Worm (Caenorhabditis elegans): ENCODE measurements around the gene Y38E10A.33.

The Y38E10A.33 gene

DNA sequence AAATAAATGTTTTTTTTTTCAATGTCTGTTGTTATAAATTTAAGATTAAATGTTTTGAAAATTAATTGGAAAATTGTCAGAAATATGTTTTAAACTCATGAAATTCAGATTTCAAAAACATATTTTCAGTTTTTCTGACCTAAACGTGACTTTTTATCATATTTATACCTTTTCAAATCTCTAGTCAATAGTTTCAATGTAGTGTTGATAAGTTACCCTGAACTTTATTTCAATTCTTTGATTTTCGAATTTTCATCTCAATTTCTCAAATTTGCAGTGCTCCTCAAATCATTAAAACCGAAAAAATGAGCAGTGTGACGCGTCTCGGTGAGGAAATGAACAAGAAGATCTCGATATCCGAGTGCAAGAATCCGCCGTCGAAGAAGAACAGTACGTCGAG lies 25.0 kb downstream of the Y38E10A.33 start, which contains the start of gene rgs-4:
TSS of gene rgs-4 (plus strand) at position 301 of the 400 bp plus-strand sequence.
- no peak for TF ChIP-seq B0310.2 (tag; optimal IDR thresholded peaks at IDR 0.05)
- no peak for TF ChIP-seq ama-1 (optimal IDR thresholded peaks at IDR 0.05)
- no peak for TF ChIP-seq hmbx-1 (tag; optimal IDR thresholded peaks at IDR 0.05)
- TF ChIP-seq tbx-37 (GFP tag; conservative IDR thresholded peaks at IDR 0.05) = no peak
- no peak for TF ChIP-seq pes-1 (GFP tag; IDR thresholded peaks at IDR 0.05)
- no peak for TF ChIP-seq ceh-36 (tag; optimal IDR thresholded peaks at IDR 0.05)

DNA sequence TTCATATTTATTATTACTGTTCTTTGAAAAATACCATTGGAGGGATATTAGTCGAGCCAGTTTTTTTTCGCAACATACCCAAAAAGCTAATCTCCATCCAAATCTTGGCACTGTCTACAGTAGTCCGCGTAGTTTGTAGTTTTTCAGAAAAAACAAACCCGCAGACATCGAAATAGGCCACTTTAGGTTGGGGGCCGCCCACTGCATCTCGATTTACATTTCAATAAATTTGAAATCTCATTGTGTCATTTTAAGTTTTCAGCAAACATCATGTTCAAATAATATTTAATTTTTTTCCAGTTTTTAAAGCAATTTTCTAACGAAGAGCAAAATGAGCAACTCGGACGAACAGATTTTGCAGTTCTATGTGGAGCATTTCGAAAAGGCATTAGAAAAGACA lies 39.1 kb downstream of the Y38E10A.33 start, which contains the start of gene nhr-235:
TSS of gene nhr-235 (plus strand) at position 301 of the 400 bp plus-strand sequence.
- TF ChIP-seq hmbx-1 (tag; optimal IDR thresholded peaks at IDR 0.05) = no peak
- no peak for TF ChIP-seq ets-7 (tag; optimal IDR thresholded peaks at IDR 0.05)
- TF ChIP-seq hmg-4 (GFP tag; optimal IDR thresholded peaks at IDR 0.05) = no peak
- no peak for TF ChIP-seq ama-1 (optimal IDR thresholded peaks at IDR 0.05)
- no peak for TF ChIP-seq tra-4 (tag; optimal IDR thresholded peaks at IDR 0.05)
- no peak for TF ChIP-seq B0310.2 (tag; optimal IDR thresholded peaks at IDR 0.05)
- no peak for TF ChIP-seq F13C5.2 (tag; optimal IDR thresholded peaks at IDR 0.05)
- no peak for TF ChIP-seq scrt-1 (GFP tag; IDR thresholded peaks at IDR 0.05)
- TF ChIP-seq sea-1 (GFP tag; conservative IDR thresholded peaks at IDR 0.05) = no peak
- no peak for TF ChIP-seq aly-1 (tag; optimal IDR thresholded peaks at IDR 0.05)
- no peak for TF ChIP-seq ceh-36 (tag; optimal IDR thresholded peaks at IDR 0.05)
- TF ChIP-seq hnd-1 (tag; optimal IDR thresholded peaks at IDR 0.05) = no peak
- TF ChIP-seq tbx-37 (GFP tag; conservative IDR thresholded peaks at IDR 0.05) = no peak
- no peak for TF ChIP-seq tbx-11 (GFP tag; IDR thresholded peaks at IDR 0.05)
- no peak for TF ChIP-seq ceh-13 (GFP tag; optimal IDR thresholded peaks at IDR 0.05)
- no peak for TF ChIP-seq flt-1 (GFP tag; IDR thresholded peaks at IDR 0.05)

DNA sequence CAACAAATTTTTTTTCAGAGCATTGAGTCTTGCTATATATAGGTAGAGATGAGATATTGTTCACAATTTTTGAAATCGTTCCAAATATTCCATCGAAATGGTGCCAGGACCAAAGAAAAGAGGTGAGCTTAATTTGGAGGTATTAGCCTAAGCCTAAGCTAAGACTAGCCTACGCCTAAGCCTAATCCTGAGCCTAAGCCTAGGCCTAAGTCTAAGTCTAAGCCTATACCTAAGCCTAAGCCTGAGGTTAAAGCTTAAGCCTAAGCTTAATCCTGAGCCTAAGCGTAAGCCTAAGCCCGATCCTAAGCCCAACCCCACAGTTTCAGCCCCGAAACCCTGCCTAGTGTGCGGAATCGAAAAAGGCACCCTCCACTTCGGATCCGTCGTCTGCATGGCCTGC lies 42.8 kb downstream of the Y38E10A.33 start, which contains the start of gene nhr-234:
TSS of gene nhr-234 (plus strand) at position 77 of the 400 bp plus-strand sequence.
- TF ChIP-seq pes-1 (GFP tag; IDR thresholded peaks at IDR 0.05) = no peak
- TF ChIP-seq hmg-4 (GFP tag; optimal IDR thresholded peaks at IDR 0.05) = no peak
- no peak for TF ChIP-seq tra-4 (tag; optimal IDR thresholded peaks at IDR 0.05)
- no peak for TF ChIP-seq flt-1 (GFP tag; IDR thresholded peaks at IDR 0.05)
- TF ChIP-seq tbx-37 (GFP tag; conservative IDR thresholded peaks at IDR 0.05) = no peak
- peak; percentile 82 for TF ChIP-seq ceh-36 (tag; optimal IDR thresholded peaks at IDR 0.05)

- TF ChIP-seq B0310.2 (tag; optimal IDR thresholded peaks at IDR 0.05) (no peak), flt-1 (GFP tag; IDR thresholded peaks at IDR 0.05) (no peak), hnd-1 (tag; optimal IDR thresholded peaks at IDR 0.05) (no peak), pes-1 (GFP tag; IDR thresholded peaks at IDR 0.05) (no peak), ama-1 (optimal IDR thresholded peaks at IDR 0.05) (no peak), tbx-11 (GFP tag; IDR thresholded peaks at IDR 0.05) (no peak), hmbx-1 (tag; optimal IDR thresholded peaks at IDR 0.05) (no peak), scrt-1 (GFP tag; IDR thresholded peaks at IDR 0.05) (no peak), aly-1 (tag; optimal IDR thresholded peaks at IDR 0.05) (no peak), F13C5.2 (tag; optimal IDR thresholded peaks at IDR 0.05) (no peak), ets-7 (tag; optimal IDR thresholded peaks at IDR 0.05) (no peak), tra-4 (tag; optimal IDR thresholded peaks at IDR 0.05) (no peak), sea-1 (GFP tag; conservative IDR thresholded peaks at IDR 0.05) (no peak), ceh-36 (tag; optimal IDR thresholded peaks at IDR 0.05) (no peak), hmg-4 (GFP tag; optimal IDR thresholded peaks at IDR 0.05) (no peak), ceh-13 (GFP tag; optimal IDR thresholded peaks at IDR 0.05) (no peak), tbx-37 (GFP tag; conservative IDR thresholded peaks at IDR 0.05) (no peak)
Observed at ce11 chrII:12634749-12635318, 44.6 kb downstream of the Y38E10A.33 start, which contains the start of gene Y38E10A.17. Y38E10A.17 (minus strand) TSS chrII:12634799.

DNA sequence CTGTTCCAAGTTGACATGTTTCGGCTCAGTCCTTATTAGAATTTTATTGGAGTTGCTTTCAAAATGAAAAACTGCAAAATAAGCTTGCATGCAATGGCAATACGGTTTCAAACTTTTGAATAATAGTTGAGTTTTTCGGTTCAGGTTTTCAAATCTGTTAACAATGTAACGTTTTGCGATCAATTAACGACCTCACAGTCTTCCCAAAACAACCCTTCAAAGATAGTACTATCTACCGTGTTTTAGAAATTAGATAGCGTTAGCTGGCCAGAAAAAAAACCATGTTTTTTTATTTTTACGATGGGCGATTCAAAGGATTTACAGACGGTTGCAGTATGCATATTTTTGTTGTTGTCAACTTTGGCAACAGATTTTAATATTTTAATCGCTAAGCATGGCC lies 48.6 kb downstream of the Y38E10A.33 start, which contains the start of gene Y38E10A.34:
TSS of gene Y38E10A.34 (plus strand) at position 301 of the 400 bp plus-strand sequence.
- TF ChIP-seq B0310.2 (tag; optimal IDR thresholded peaks at IDR 0.05) = no peak
- TF ChIP-seq flt-1 (GFP tag; IDR thresholded peaks at IDR 0.05) = no peak
- TF ChIP-seq tbx-11 (GFP tag; IDR thresholded peaks at IDR 0.05) = no peak
- TF ChIP-seq hnd-1 (tag; optimal IDR thresholded peaks at IDR 0.05) = no peak
- no peak for TF ChIP-seq tra-4 (tag; optimal IDR thresholded peaks at IDR 0.05)
- TF ChIP-seq ets-7 (tag; optimal IDR thresholded peaks at IDR 0.05) = no peak
- no peak for TF ChIP-seq pes-1 (GFP tag; IDR thresholded peaks at IDR 0.05)
- no peak for TF ChIP-seq hmg-4 (GFP tag; optimal IDR thresholded peaks at IDR 0.05)
- TF ChIP-seq tbx-37 (GFP tag; conservative IDR thresholded peaks at IDR 0.05) = no peak
- TF ChIP-seq ceh-13 (GFP tag; optimal IDR thresholded peaks at IDR 0.05) = no peak
- no peak for TF ChIP-seq ama-1 (optimal IDR thresholded peaks at IDR 0.05)
- TF ChIP-seq hmbx-1 (tag; optimal IDR thresholded peaks at IDR 0.05) = no peak
- no peak for TF ChIP-seq aly-1 (tag; optimal IDR thresholded peaks at IDR 0.05)
- no peak for TF ChIP-seq F13C5.2 (tag; optimal IDR thresholded peaks at IDR 0.05)
- TF ChIP-seq sea-1 (GFP tag; conservative IDR thresholded peaks at IDR 0.05) = no peak
